Worm (Caenorhabditis elegans): ENCODE data around the gene C16C8.5.

- TF ChIP-seq fos-1 (tag; optimal IDR thresholded peaks at IDR 0.05) (no peak), elt-1 (tag; optimal IDR thresholded peaks at IDR 0.05) (no peak), nhr-21 (tag; optimal IDR thresholded peaks at IDR 0.05) (no peak), R02D3.7 (tag; optimal IDR thresholded peaks at IDR 0.05) (no peak), blmp-1 (tag; optimal IDR thresholded peaks at IDR 0.05; ENCODE audit: insufficient read depth) (no peak), ceh-82 (tag; optimal IDR thresholded peaks at IDR 0.05) (no peak), snpc-4 (tag; optimal IDR thresholded peaks at IDR 0.05) (no peak), nhr-10 (tag; optimal IDR thresholded peaks at IDR 0.05) (no peak), nhr-237 (tag; optimal IDR thresholded peaks at IDR 0.05) (no peak), aly-2 (tag; optimal IDR thresholded peaks at IDR 0.05) (no peak), egl-27 (tag; optimal IDR thresholded peaks at IDR 0.05) (no peak), elt-3 (tag; optimal IDR thresholded peaks at IDR 0.05) (no peak), lin-39 (tag; optimal IDR thresholded peaks at IDR 0.05) (no peak), nhr-23 (tag; optimal IDR thresholded peaks at IDR 0.05) (no peak)
These were observed 7.2 kb upstream of the C16C8.5 start, which contains the start of gene C16C8.12 for ce11 chrII:3452421-3452820.

Data from whole organism, L2 larva.